Worm (Caenorhabditis elegans): ENCODE data around the gene srx-133.

ce11 chrV:13840909-13841308, 7.6 kb upstream of the srx-133 start, which contains the start of gene srx-17:
- TF ChIP-seq tab-1 (GFP tag; IDR thresholded peaks at IDR 0.05): no peak
- no peak for TF ChIP-seq ztf-23 (GFP tag; IDR thresholded peaks at IDR 0.05)
- TF ChIP-seq T22C8.4 (GFP tag; IDR thresholded peaks at IDR 0.05): no peak
- TF ChIP-seq ztf-29 (GFP tag; IDR thresholded peaks at IDR 0.05): no peak
- TF ChIP-seq cog-1 (tag; optimal IDR thresholded peaks at IDR 0.05): no peak
- TF ChIP-seq flt-1 (GFP tag; IDR thresholded peaks at IDR 0.05): no peak
- TF ChIP-seq med-1 (GFP tag; optimal IDR thresholded peaks at IDR 0.05; ENCODE audit: insufficient read depth): no peak
- no peak for TF ChIP-seq klf-2 (GFP tag; conservative IDR thresholded peaks at IDR 0.05)
- no peak for TF ChIP-seq ref-1 (GFP tag; conservative IDR thresholded peaks at IDR 0.05)

All from whole organism, midembryonic.